Worm (Caenorhabditis elegans) whole organism, mixed stage, embryonic: ENCODE measurements around the gene meg-1.

Experiments
- M03D4.4 ChIP-seq: sonication (generic microtip); optimal IDR thresholded peaks from 2 replicates; lab custom pipeline; 2017; ENCODE audit warnings: mild to moderate bottlenecking, missing genetic modification characterization, missing compliant biosample characterization
- blmp-1 ChIP-seq: fragments of 150-350 bp; optimal IDR thresholded peaks from 2 replicates; lab custom pipeline; 2014; ENCODE audit warnings: missing biosample characterization, missing genetic modification characterization
- elt-1 ChIP-seq: sonication (generic microtip); optimal IDR thresholded peaks from 2 replicates; lab custom pipeline; 2017; ENCODE audit warnings: missing genetic modification characterization, mild to moderate bottlenecking, missing compliant biosample characterization, antibody characterized with exemption, moderate library complexity, borderline replicate concordance; ENCODE audit not compliant: insufficient read depth
- elt-3 ChIP-seq: fragments of 150-350 bp; optimal IDR thresholded peaks from 2 replicates; lab custom pipeline; 2014; ENCODE audit warnings: missing biosample characterization, missing genetic modification characterization
- ham-2 ChIP-seq: fragments of 200-800 bp; sonication (Bioruptor generic); optimal IDR thresholded peaks from 2 replicates; lab custom pipeline; 2018; ENCODE audit warnings: mild to moderate bottlenecking, missing genetic modification characterization, missing compliant biosample characterization
- lsy-2 ChIP-seq: fragments of 150-350 bp; optimal IDR thresholded peaks from 2 replicates; lab custom pipeline; 2014; ENCODE audit warnings: missing biosample characterization, missing genetic modification characterization
- nhr-237 ChIP-seq: fragments of 150-350 bp; optimal IDR thresholded peaks from 2 replicates; lab custom pipeline; 2014; ENCODE audit warnings: missing biosample characterization, missing genetic modification characterization
- nhr-28 ChIP-seq: fragments of 150-350 bp; optimal IDR thresholded peaks from 2 replicates; lab custom pipeline; 2014; ENCODE audit warnings: missing biosample characterization, missing genetic modification characterization
- nhr-76 ChIP-seq: sonication (generic microtip); optimal IDR thresholded peaks from 2 replicates; lab custom pipeline; 2017; ENCODE audit warnings: missing biosample characterization, missing genetic modification characterization
- snpc-4 ChIP-seq: fragments of 150-350 bp; optimal IDR thresholded peaks from 2 replicates; lab custom pipeline; 2014; ENCODE audit warnings: missing biosample characterization, missing genetic modification characterization
- unc-62 ChIP-seq: fragments of 150-350 bp; optimal IDR thresholded peaks from 2 replicates; lab custom pipeline; 2014; ENCODE audit warnings: missing biosample characterization, missing genetic modification reagents, missing genetic modification characterization
- ztf-11 ChIP-seq: fragments of 150-350 bp; optimal IDR thresholded peaks from 2 replicates; lab custom pipeline; 2014; ENCODE audit warnings: missing biosample characterization, missing genetic modification characterization

- TF ChIP-seq elt-3 (tag; lab: Kevin White, UChicago) (no peak), ztf-11 (tag; lab: Kevin White, UChicago) (no peak), nhr-237 (tag; lab: Kevin White, UChicago) (no peak), unc-62 (no peak), lsy-2 (tag; lab: Kevin White, UChicago) (no peak), snpc-4 (no peak), M03D4.4 (tag; lab: Kevin White, UChicago) (no peak), ham-2 (no peak), blmp-1 (tag; lab: Kevin White, UChicago) (no peak), nhr-76 (tag; lab: Kevin White, UChicago) (no peak), elt-1 (tag; lab: Kevin White, UChicago) (no peak), nhr-28 (tag; lab: Kevin White, UChicago) (no peak)
These were observed 29.4 kb downstream of the meg-1 start, which contains the start of gene sra-38 for ce11 chrX:13900047-13900446.
